Fruit fly (Drosophila melanogaster) whole organism, embryonic: ENCODE data around the gene CG5181.

Experiments
- CG10267 ChIP-seq: fragments of 200-800 bp; sonication (Bioruptor generic); optimal IDR thresholded peaks from 2 replicates; lab custom pipeline; 2018; ENCODE audit warnings: missing biosample characterization, mild to moderate bottlenecking, missing genetic modification characterization, moderate library complexity
- CG11560 ChIP-seq: fragments of 200-800 bp; sonication (Bioruptor generic); IDR thresholded peaks from 3 replicates; pipeline ENCODE4 v1.3.6; 2022; ENCODE audit warnings: missing biosample characterization, missing genetic modification characterization
- CG13894 ChIP-seq: fragments of 200-800 bp; sonication (Bioruptor generic); optimal IDR thresholded peaks from 3 replicates; lab custom pipeline; 2018; ENCODE audit warnings: missing biosample characterization, mild to moderate bottlenecking, missing genetic modification characterization, moderate library complexity
- CG14014 ChIP-seq: fragments of 200-800 bp; sonication (Bioruptor generic); IDR thresholded peaks from 2 replicates; pipeline ENCODE4 v1.3.6; 2022; ENCODE audit warnings: missing biosample characterization, missing genetic modification characterization
- CG14667 ChIP-seq: fragments of 200-800 bp; sonication (Bioruptor generic); IDR thresholded peaks from 2 replicates; pipeline ENCODE4 v1.3.6; 2022; ENCODE audit warnings: missing biosample characterization, missing genetic modification characterization
- CG1603 ChIP-seq: fragments of 200-800 bp; sonication (Bioruptor generic); optimal IDR thresholded peaks from 2 replicates; lab custom pipeline; 2019; ENCODE audit warnings: missing biosample characterization, mild to moderate bottlenecking, missing genetic modification characterization, moderate library complexity
- CG2202 ChIP-seq: fragments of 200-800 bp; sonication (Bioruptor generic); optimal IDR thresholded peaks from 2 replicates; lab custom pipeline; 2018; ENCODE audit warnings: missing biosample characterization, mild to moderate bottlenecking, missing genetic modification characterization
- CG2889 ChIP-seq: fragments of 200-800 bp; sonication (Bioruptor generic); IDR thresholded peaks from 3 replicates; pipeline ENCODE4 v1.3.6; 2022; ENCODE audit warnings: missing biosample characterization, missing genetic modification characterization
- CG3838 ChIP-seq: fragments of 200-800 bp; sonication (Bioruptor generic); optimal IDR thresholded peaks from 3 replicates; lab custom pipeline; 2016; ENCODE audit warnings: missing biosample characterization, missing genetic modification characterization
- CG4617 ChIP-seq: fragments of 200-800 bp; sonication (Bioruptor generic); optimal IDR thresholded peaks from 3 replicates; lab custom pipeline; 2016; ENCODE audit warnings: missing biosample characterization, missing genetic modification characterization, borderline replicate concordance
- CG4854 ChIP-seq: fragments of 200-800 bp; sonication (Bioruptor generic); optimal IDR thresholded peaks from 2 replicates; lab custom pipeline; 2016; ENCODE audit warnings: missing biosample characterization, missing genetic modification characterization, inconsistent platforms
- CG6175 ChIP-seq: fragments of 200-800 bp; sonication (Bioruptor generic); IDR thresholded peaks from 3 replicates; pipeline ENCODE4 v1.3.6; 2022; ENCODE audit warnings: missing biosample characterization, missing genetic modification characterization
- CG6254 ChIP-seq: fragments of 200-800 bp; sonication (Bioruptor generic); optimal IDR thresholded peaks from 3 replicates; lab custom pipeline; 2017; ENCODE audit warnings: mild to moderate bottlenecking, missing biosample characterization, missing genetic modification reagents, missing genetic modification characterization
- CG7928 ChIP-seq: fragments of 200-800 bp; sonication (Bioruptor generic); optimal IDR thresholded peaks from 2 replicates; lab custom pipeline; 2017; ENCODE audit warnings: missing biosample characterization, mild to moderate bottlenecking, missing genetic modification characterization
- CG7987 ChIP-seq: fragments of 200-800 bp; sonication (Bioruptor generic); optimal IDR thresholded peaks from 2 replicates; lab custom pipeline; 2018; ENCODE audit warnings: missing biosample characterization, mild to moderate bottlenecking, missing genetic modification characterization, moderate library complexity
- CG8359 ChIP-seq: fragments of 200-800 bp; sonication (Bioruptor generic); optimal IDR thresholded peaks from 2 replicates; lab custom pipeline; 2017; ENCODE audit warnings: missing biosample characterization, mild to moderate bottlenecking, missing genetic modification characterization, borderline replicate concordance
- CG8944 ChIP-seq: fragments of 200-800 bp; sonication (Bioruptor generic); optimal IDR thresholded peaks from 3 replicates; lab custom pipeline; 2016; ENCODE audit warnings: missing biosample characterization, missing genetic modification characterization
- CG9876 ChIP-seq: fragments of 200-800 bp; sonication (Bioruptor generic); optimal IDR thresholded peaks from 2 replicates; lab custom pipeline; 2016; ENCODE audit warnings: missing biosample characterization, missing genetic modification characterization
- CHES-1-like ChIP-seq: fragments of 200-800 bp; sonication (Bioruptor generic); optimal IDR thresholded peaks from 2 replicates; lab custom pipeline; 2016; ENCODE audit warnings: missing biosample characterization, missing genetic modification characterization
- Ets97D ChIP-seq: fragments of 200-800 bp; sonication (Bioruptor generic); optimal IDR thresholded peaks from 3 replicates; lab custom pipeline; 2016; ENCODE audit warnings: missing biosample characterization, missing genetic modification characterization
- Hsf ChIP-seq: fragments of 200-800 bp; sonication (Bioruptor generic); optimal IDR thresholded peaks from 3 replicates; lab custom pipeline; 2016; ENCODE audit warnings: missing biosample characterization, missing genetic modification characterization
- NC2α ChIP-seq: fragments of 200-800 bp; sonication (Bioruptor generic); optimal IDR thresholded peaks from 2 replicates; lab custom pipeline; 2016; ENCODE audit warnings: missing biosample characterization, missing genetic modification characterization
- Nf-YB ChIP-seq: fragments of 200-800 bp; sonication (Bioruptor generic); optimal IDR thresholded peaks from 3 replicates; lab custom pipeline; 2019; ENCODE audit warnings: missing biosample characterization, mild to moderate bottlenecking, missing genetic modification characterization, moderate library complexity
- Ssrp ChIP-seq: fragments of 200-800 bp; sonication (Bioruptor generic); optimal IDR thresholded peaks from 2 replicates; lab custom pipeline; 2018; ENCODE audit warnings: missing biosample characterization, mild to moderate bottlenecking, missing genetic modification characterization, moderate library complexity
- Tbp ChIP-seq: fragments of >200 bp; optimal IDR thresholded peaks from 2 replicates; lab custom pipeline; 2018; ENCODE audit warnings: missing biosample characterization, missing genetic modification characterization
- Usf ChIP-seq: fragments of 200-800 bp; sonication (Bioruptor generic); optimal IDR thresholded peaks from 2 replicates; lab custom pipeline; 2017; ENCODE audit warnings: missing genotype, missing biosample characterization, missing genetic modification characterization
- amos ChIP-seq: fragments of 200-800 bp; sonication (Bioruptor generic); IDR thresholded peaks from 2 replicates; pipeline ENCODE4 v1.3.6; 2022; ENCODE audit warnings: missing biosample characterization, missing genetic modification characterization; ENCODE audit not compliant: partially characterized antibody
- ash1 ChIP-seq: fragments of 200-800 bp; sonication (Bioruptor generic); optimal IDR thresholded peaks from 2 replicates; lab custom pipeline; 2018; ENCODE audit warnings: missing biosample characterization, mild to moderate bottlenecking, missing genetic modification characterization
- bcd ChIP-seq: fragments of 200-800 bp; sonication (Bioruptor generic); optimal IDR thresholded peaks from 2 replicates; lab custom pipeline; 2017; ENCODE audit warnings: missing biosample characterization, mild to moderate bottlenecking, missing genetic modification characterization
- crp ChIP-seq, 2 experiments: fragments of 200-800 bp; sonication (Bioruptor generic); optimal IDR thresholded peaks; 2 replicates in 1 of 2; 3 replicates in 1 of 2; lab custom pipeline; 2017; ENCODE audit warnings: missing biosample characterization in 2 of 2, missing genetic modification characterization in 2 of 2, mild to moderate bottlenecking in 1 of 2, moderate library complexity in 1 of 2
- dm ChIP-seq: fragments of 200-800 bp; sonication (Bioruptor generic); optimal IDR thresholded peaks from 3 replicates; lab custom pipeline; 2016; ENCODE audit warnings: missing biosample characterization, missing genetic modification characterization
- h ChIP-seq: fragments of >200 bp; optimal IDR thresholded peaks from 2 replicates; lab custom pipeline; 2017
- insv ChIP-seq, 2 experiments: fragments of 200-800 bp; sonication (Bioruptor generic); optimal IDR thresholded peaks; 3 replicates each; lab custom pipeline; 2016 to 2018; ENCODE audit warnings: missing biosample characterization in 2 of 2, missing genetic modification characterization in 2 of 2
- klu ChIP-seq: fragments of 200-800 bp; sonication (Bioruptor generic); IDR thresholded peaks from 2 replicates; pipeline ENCODE4 v1.3.6; 2022; ENCODE audit warnings: missing biosample characterization, missing genetic modification characterization
- kni ChIP-seq: fragments of 200-800 bp; sonication (Bioruptor generic); optimal IDR thresholded peaks from 3 replicates; lab custom pipeline; 2017; ENCODE audit warnings: mild to moderate bottlenecking, missing biosample characterization, missing genetic modification reagents, missing genetic modification characterization
- lola ChIP-seq, 3 experiments: fragments of >200 bp in 2 of 3; fragments of 200-800 bp in 1 of 3; sonication (Bioruptor generic) in 1 of 3; optimal IDR thresholded peaks; 2 replicates each; lab custom pipeline; 2017 to 2019; ENCODE audit warnings: missing biosample characterization in 3 of 3, missing genetic modification characterization in 3 of 3, mild to moderate bottlenecking in 1 of 3, moderate library complexity in 1 of 3
- oc ChIP-seq: fragments of 200-800 bp; sonication (Bioruptor generic); optimal IDR thresholded peaks from 2 replicates; lab custom pipeline; 2018; ENCODE audit warnings: missing biosample characterization, mild to moderate bottlenecking, missing genetic modification characterization, moderate library complexity
- otp ChIP-seq: fragments of 200-800 bp; sonication (Bioruptor generic); IDR thresholded peaks from 3 replicates; pipeline ENCODE4, ENCODE4 v1.3.6; 2022; ENCODE audit warnings: missing biosample characterization, missing genetic modification characterization
- pros ChIP-seq: fragments of 200-800 bp; sonication (Bioruptor generic); optimal IDR thresholded peaks from 3 replicates; lab custom pipeline; 2019; ENCODE audit warnings: missing biosample characterization, mild to moderate bottlenecking, missing genetic modification characterization, moderate library complexity
- sc ChIP-seq, 3 experiments: fragments of >200 bp in 2 of 3; fragments of 200-800 bp in 1 of 3; sonication (Bioruptor generic) in 1 of 3; optimal IDR thresholded peaks; 2 replicates in 2 of 3; 3 replicates in 1 of 3; lab custom pipeline; 2017; ENCODE audit warnings: mild to moderate bottlenecking in 1 of 3, missing biosample characterization in 1 of 3, missing genetic modification characterization in 1 of 3, missing genetic modification reagents in 1 of 3
- sna ChIP-seq: fragments of 200-800 bp; sonication (Bioruptor generic); IDR thresholded peaks from 2 replicates; pipeline ENCODE4 v1.3.6; 2022; ENCODE audit warnings: missing biosample characterization, missing genetic modification characterization; ENCODE audit not compliant: partially characterized antibody
- sob ChIP-seq: fragments of 200-800 bp; sonication (Bioruptor generic); IDR thresholded peaks from 2 replicates; pipeline ENCODE4 v1.3.6; 2022; ENCODE audit warnings: missing biosample characterization, missing genetic modification characterization
- toy ChIP-seq: fragments of 200-800 bp; sonication (Bioruptor generic); IDR thresholded peaks from 2 replicates; pipeline ENCODE4 v1.3.6; 2022; ENCODE audit warnings: missing biosample characterization, missing genetic modification characterization
- trh ChIP-seq: fragments of 200-800 bp; sonication (Bioruptor generic); optimal IDR thresholded peaks from 2 replicates; lab custom pipeline; 2016; ENCODE audit warnings: missing biosample characterization, missing genetic modification characterization
- unc-4 ChIP-seq: fragments of 200-800 bp; sonication (Bioruptor generic); IDR thresholded peaks from 2 replicates; pipeline ENCODE4 v1.3.6; 2022; ENCODE audit warnings: missing biosample characterization, missing genetic modification characterization; ENCODE audit not compliant: partially characterized antibody
- vnd ChIP-seq: fragments of 200-800 bp; sonication (Bioruptor generic); IDR thresholded peaks from 3 replicates; pipeline ENCODE4 v1.3.6; 2022; ENCODE audit warnings: missing biosample characterization, missing genetic modification characterization; ENCODE audit not compliant: partially characterized antibody
- wor ChIP-seq: fragments of 200-800 bp; sonication (Bioruptor generic); IDR thresholded peaks from 2 replicates; pipeline ENCODE4 v1.3.6; 2022; ENCODE audit warnings: missing biosample characterization, missing genetic modification characterization

Gene CG5181

DNA sequence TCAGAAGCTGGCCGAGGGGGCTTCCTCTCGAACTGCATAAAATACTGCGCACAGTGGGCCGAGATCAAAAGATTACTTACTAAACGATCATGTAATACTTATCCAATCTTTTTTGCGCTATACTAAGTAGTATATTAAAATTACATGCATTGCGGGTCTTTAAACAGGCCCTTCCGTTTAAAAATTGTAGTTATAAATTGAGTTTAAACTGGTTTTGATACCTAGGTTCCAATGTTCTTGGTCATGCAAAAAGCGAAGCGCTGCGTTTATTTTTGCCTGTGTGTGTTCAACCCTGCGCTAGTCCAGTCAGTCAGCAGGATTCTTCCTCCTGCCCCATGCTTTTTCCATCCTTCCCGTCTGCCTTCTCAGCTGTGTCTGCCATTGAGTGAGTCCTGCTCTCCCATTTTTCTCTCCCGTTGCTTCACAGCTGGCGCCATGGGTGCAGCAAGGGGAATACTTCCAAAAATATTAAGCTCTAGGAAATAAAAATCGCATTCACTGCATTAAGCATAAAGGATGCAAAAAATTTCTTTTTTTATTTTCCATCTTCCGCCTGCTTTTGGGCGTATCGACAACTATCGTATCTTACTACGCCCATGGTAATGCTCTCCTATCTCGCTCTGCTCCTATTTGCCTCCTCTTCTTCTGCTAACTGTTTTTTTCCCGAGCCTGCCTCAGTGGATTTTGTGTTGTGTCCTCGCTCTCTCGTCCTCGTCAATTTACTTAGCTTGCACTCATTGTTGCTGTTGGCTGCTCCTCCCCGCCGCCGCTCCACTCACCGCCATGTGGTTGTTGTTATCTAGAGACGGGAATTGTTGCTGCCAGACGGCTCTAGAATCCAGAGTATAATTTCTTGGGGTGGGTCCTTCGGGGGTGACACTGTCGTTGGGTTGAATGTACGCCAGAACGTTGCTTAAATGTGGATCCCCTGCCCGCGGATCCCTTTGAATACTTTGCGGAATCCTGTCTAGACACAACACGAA lies 11.0 kb upstream of the CG5181 start (continued):
- TF ChIP-seq CG7928: no peak
- no peak for TF ChIP-seq otp (GFP tag; lab: Robert Waterston, UW)
- TF ChIP-seq klu: peak; percentile 74
- no peak for TF ChIP-seq CG8359 (GFP tag; lab: Kevin White, UChicago)
- TF ChIP-seq crp (GFP tag; optimal IDR thresholded peaks at IDR 0.05; lab: Kevin White, UChicago): peak in 1 of 2 experiments; percentile 24
- no peak for TF ChIP-seq pros (GFP tag; lab: Kevin White, UChicago)
- TF ChIP-seq CG1603 (tag; lab: Kevin White, UChicago): peak; percentile 55
- peak; percentile 15 for TF ChIP-seq CG10267 (tag; lab: Kevin White, UChicago)
- TF ChIP-seq CG6175 (GFP tag; lab: Robert Waterston, UW): no peak
- peak; percentile 85 for TF ChIP-seq CG14014
- no peak for TF ChIP-seq CG6254 (GFP tag; lab: Kevin White, UChicago)
- peak; percentile 52 for TF ChIP-seq bcd (GFP tag; lab: Kevin White, UChicago)
- TF ChIP-seq Ets97D (GFP tag; lab: Kevin White, UChicago): no peak
- no peak for TF ChIP-seq sna
- TF ChIP-seq Hsf: peak; percentile 63
- no peak for TF ChIP-seq CG3838 (GFP tag; lab: Kevin White, UChicago)
- TF ChIP-seq CG4854 (GFP tag; lab: Kevin White, UChicago): no peak
- peak; percentile 11 for TF ChIP-seq Nf-YB (GFP tag; lab: Kevin White, UChicago)
- TF ChIP-seq CG2202 (tag; lab: Kevin White, UChicago): no peak
- peak; percentile 24; the same call in 1 of the 2 replicates for TF ChIP-seq toy (GFP tag; lab: Robert Waterston, UW)
- no peak for TF ChIP-seq amos (GFP tag; lab: Robert Waterston, UW)
- TF ChIP-seq dm: peak; percentile 42
- TF ChIP-seq unc-4 (GFP tag; lab: Robert Waterston, UW): no peak
- no peak for TF ChIP-seq sc (optimal IDR thresholded peaks at IDR 0.05; lab: Kevin White, UChicago)
- TF ChIP-seq sc (GFP tag; optimal IDR thresholded peaks at IDR 0.05; lab: Kevin White, UChicago): no peak
- no peak for TF ChIP-seq ash1
- TF ChIP-seq Tbp: no peak
- no peak for TF ChIP-seq kni (GFP tag; lab: Kevin White, UChicago)
- peak; percentile 65 for TF ChIP-seq CG8944 (GFP tag; lab: Kevin White, UChicago)
- TF ChIP-seq CG2889 (GFP tag; lab: Robert Waterston, UW): peak; percentile 59; the same call in 1 of the 3 replicates
- no peak for TF ChIP-seq trh
- TF ChIP-seq Usf (GFP tag; lab: Kevin White, UChicago): no peak
- peak; percentile 60 for TF ChIP-seq CG14667 (GFP tag; lab: Robert Waterston, UW)
- TF ChIP-seq vnd (GFP tag; lab: Robert Waterston, UW): no peak
- peak; percentile 81 for TF ChIP-seq CG13894 (tag; lab: Kevin White, UChicago)
- peak; percentile 68 for TF ChIP-seq sob (GFP tag; lab: Robert Waterston, UW)
- TF ChIP-seq wor: no peak
- no peak for TF ChIP-seq h (lab: Kevin White, UChicago)
- peak; percentile 77 for TF ChIP-seq CG9876 (GFP tag; lab: Kevin White, UChicago)
- no peak for TF ChIP-seq insv (GFP tag; optimal IDR thresholded peaks at IDR 0.05; lab: Kevin White, UChicago)
- TF ChIP-seq CHES-1-like: peak; percentile 81
- no peak for TF ChIP-seq CG7987
- no peak for TF ChIP-seq NC2α (GFP tag; lab: Kevin White, UChicago)
- peak; percentile 43; the same call in 1 of the 3 replicates for TF ChIP-seq CG11560 (tag; lab: Robert Waterston, UW)
- TF ChIP-seq CG4617 (GFP tag; lab: Kevin White, UChicago): peak; percentile 5
- TF ChIP-seq Ssrp: no peak
- TF ChIP-seq lola (GFP tag; optimal IDR thresholded peaks at IDR 0.05; lab: Kevin White, UChicago): peak in 1 of 3 experiments; percentile 27
- no peak for TF ChIP-seq oc (tag; lab: Kevin White, UChicago)
